Fruit fly (Drosophila melanogaster) whole organism, prepupa: ENCODE results near the gene niki.
A peak's percentile ranks its signal among the peaks of the same experiment; 100 is the strongest.

ENCODE experiments used
- Blimp-1 ChIP-seq: fragments of 200-800 bp; sonication (Bioruptor generic); optimal IDR thresholded peaks from 3 replicates; lab custom pipeline; 2017; ENCODE audit warnings: missing biosample characterization, missing genetic modification characterization, mild to moderate bottlenecking, moderate library complexity, missing genetic modification reagents
- CG11294 ChIP-seq: fragments of 200-800 bp; sonication (Bioruptor generic); IDR thresholded peaks from 2 replicates; pipeline ENCODE4 v1.3.6; 2022; ENCODE audit warnings: missing biosample characterization, missing genetic modification characterization
- CG11762 ChIP-seq: fragments of 200-800 bp; sonication (Bioruptor generic); optimal IDR thresholded peaks from 3 replicates; lab custom pipeline; 2016; ENCODE audit warnings: missing biosample characterization, missing genetic modification characterization; ENCODE audit not compliant: insufficient read depth
- CG15336 ChIP-seq: fragments of 200-800 bp; sonication (Bioruptor generic); IDR thresholded peaks from 2 replicates; pipeline ENCODE4 v1.3.6; 2022; ENCODE audit warnings: missing biosample characterization, missing genetic modification characterization
- CG1621 ChIP-seq: fragments of 200-800 bp; sonication (Bioruptor generic); optimal IDR thresholded peaks from 3 replicates; lab custom pipeline; 2018; ENCODE audit warnings: missing biosample characterization, mild to moderate bottlenecking, missing genetic modification characterization
- CG16779 ChIP-seq: fragments of 200-800 bp; sonication (Bioruptor generic); optimal IDR thresholded peaks from 3 replicates; lab custom pipeline; 2017; ENCODE audit warnings: missing biosample characterization, mild to moderate bottlenecking, missing genetic modification characterization
- CG31627 ChIP-seq: fragments of 200-800 bp; sonication (Bioruptor generic); optimal IDR thresholded peaks from 3 replicates; lab custom pipeline; 2016; ENCODE audit warnings: missing biosample characterization, missing genetic modification characterization
- CG32006 ChIP-seq: fragments of 200-800 bp; sonication (Bioruptor generic); optimal IDR thresholded peaks from 3 replicates; lab custom pipeline; 2017; ENCODE audit warnings: missing biosample characterization, mild to moderate bottlenecking, missing genetic modification characterization
- CG3919 ChIP-seq: fragments of 200-800 bp; sonication (Bioruptor generic); optimal IDR thresholded peaks from 3 replicates; lab custom pipeline; 2016; ENCODE audit warnings: missing biosample characterization, missing genetic modification characterization
- CG6276 ChIP-seq: fragments of 200-800 bp; sonication (Bioruptor generic); optimal IDR thresholded peaks from 2 replicates; lab custom pipeline; 2017; ENCODE audit warnings: missing biosample characterization, mild to moderate bottlenecking, missing genetic modification characterization
- CG6792 ChIP-seq: fragments of 200-800 bp; sonication (Bioruptor generic); optimal IDR thresholded peaks from 3 replicates; lab custom pipeline; 2016; ENCODE audit warnings: missing biosample characterization, missing genetic modification characterization
- CG6808 ChIP-seq: fragments of 200-800 bp; sonication (Bioruptor generic); optimal IDR thresholded peaks from 3 replicates; lab custom pipeline; 2017; ENCODE audit warnings: missing biosample characterization, missing genetic modification characterization, mild to moderate bottlenecking, moderate library complexity, missing genetic modification reagents
- CG7368 ChIP-seq: fragments of 200-800 bp; sonication (Bioruptor generic); optimal IDR thresholded peaks from 3 replicates; lab custom pipeline; 2016; ENCODE audit warnings: missing biosample characterization, missing genetic modification characterization
- CG8119 ChIP-seq: fragments of 200-800 bp; sonication (Bioruptor generic); IDR thresholded peaks from 3 replicates; pipeline ENCODE4 v1.3.6; 2022; ENCODE audit warnings: missing biosample characterization, missing genetic modification characterization
- CG9139 ChIP-seq: fragments of 200-800 bp; sonication (Bioruptor generic); optimal IDR thresholded peaks from 3 replicates; lab custom pipeline; 2017; ENCODE audit warnings: missing biosample characterization, mild to moderate bottlenecking, missing genetic modification characterization
- Eip75B ChIP-seq: fragments of 200-800 bp; sonication (Bioruptor generic); optimal IDR thresholded peaks from 3 replicates; lab custom pipeline; 2016; ENCODE audit warnings: missing biosample characterization, missing genetic modification characterization
- Eip93F ChIP-seq: fragments of 200-800 bp; sonication (Bioruptor generic); optimal IDR thresholded peaks from 2 replicates; lab custom pipeline; 2016; ENCODE audit warnings: missing biosample characterization, mild to moderate bottlenecking, missing genetic modification characterization
- Ets21C ChIP-seq: fragments of 200-800 bp; sonication (Bioruptor generic); optimal IDR thresholded peaks from 3 replicates; lab custom pipeline; 2016; ENCODE audit warnings: missing biosample characterization, missing genetic modification characterization
- Ets96B ChIP-seq: fragments of 200-800 bp; optimal IDR thresholded peaks from 2 replicates; lab custom pipeline; 2019; ENCODE audit warnings: missing biosample characterization, mild to moderate bottlenecking, missing genetic modification characterization, moderate library complexity
- Hr38 ChIP-seq: sonication (Bioruptor generic); optimal IDR thresholded peaks from 2 replicates; lab custom pipeline; 2016; ENCODE audit warnings: missing biosample characterization, missing genetic modification characterization
- Hr4 ChIP-seq: fragments of 200-800 bp; sonication (Bioruptor generic); optimal IDR thresholded peaks from 3 replicates; lab custom pipeline; 2016; ENCODE audit warnings: missing biosample characterization, missing genetic modification characterization
- Lpt ChIP-seq: fragments of 200-800 bp; sonication (Bioruptor generic); optimal IDR thresholded peaks from 3 replicates; lab custom pipeline; 2016; ENCODE audit warnings: missing biosample characterization, missing genetic modification characterization
- OdsH ChIP-seq: fragments of 200-800 bp; sonication (Bioruptor generic); optimal IDR thresholded peaks from 3 replicates; lab custom pipeline; 2016; ENCODE audit warnings: missing biosample characterization, missing genetic modification characterization
- Smox ChIP-seq: fragments of 200-800 bp; sonication (Bioruptor generic); optimal IDR thresholded peaks from 3 replicates; lab custom pipeline; 2016; ENCODE audit warnings: missing biosample characterization, missing genetic modification characterization
- Sox102F ChIP-seq: fragments of 200-800 bp; sonication (Bioruptor generic); optimal IDR thresholded peaks from 2 replicates; lab custom pipeline; 2016; ENCODE audit warnings: missing biosample characterization, mild to moderate bottlenecking, missing genetic modification characterization
- Sox14 ChIP-seq: fragments of 200-800 bp; sonication (Bioruptor generic); optimal IDR thresholded peaks from 3 replicates; lab custom pipeline; 2016; ENCODE audit warnings: missing biosample characterization, missing genetic modification characterization
- Sox15 ChIP-seq: fragments of 200-800 bp; sonication (Bioruptor generic); optimal IDR thresholded peaks from 3 replicates; lab custom pipeline; 2016; ENCODE audit warnings: missing biosample characterization, missing genetic modification characterization
- achi ChIP-seq: fragments of 200-800 bp; sonication (Bioruptor generic); optimal IDR thresholded peaks from 3 replicates; lab custom pipeline; 2016; ENCODE audit warnings: missing biosample characterization, missing genetic modification characterization
- acj6 ChIP-seq: fragments of 200-800 bp; sonication (Bioruptor generic); optimal IDR thresholded peaks from 3 replicates; lab custom pipeline; 2016; ENCODE audit warnings: missing biosample characterization, missing genetic modification characterization
- dac ChIP-seq: fragments of 200-800 bp; sonication (Bioruptor generic); optimal IDR thresholded peaks from 2 replicates; lab custom pipeline; 2017; ENCODE audit warnings: missing biosample characterization, mild to moderate bottlenecking, missing genetic modification characterization
- dsx ChIP-seq: fragments of 200-800 bp; optimal IDR thresholded peaks from 3 replicates; lab custom pipeline; 2019; ENCODE audit warnings: missing biosample characterization, mild to moderate bottlenecking, missing genetic modification characterization, moderate library complexity; ENCODE audit not compliant: poor library complexity, severe bottlenecking
- esn ChIP-seq: fragments of 200-800 bp; sonication (Bioruptor generic); optimal IDR thresholded peaks from 2 replicates; lab custom pipeline; 2016; ENCODE audit warnings: missing biosample characterization, mild to moderate bottlenecking, missing genetic modification characterization, moderate library complexity
- fd59A ChIP-seq: fragments of 200-800 bp; sonication (Bioruptor generic); optimal IDR thresholded peaks from 2 replicates; lab custom pipeline; 2017; ENCODE audit warnings: missing biosample characterization, mild to moderate bottlenecking, missing genetic modification characterization, missing genetic modification reagents
- fd85E ChIP-seq: fragments of 200-800 bp; sonication (Bioruptor generic); optimal IDR thresholded peaks from 3 replicates; lab custom pipeline; 2016; ENCODE audit warnings: missing biosample characterization, missing genetic modification characterization
- fkh ChIP-seq: fragments of 200-800 bp; sonication (Bioruptor generic); optimal IDR thresholded peaks from 3 replicates; lab custom pipeline; 2017; ENCODE audit warnings: missing biosample characterization, mild to moderate bottlenecking, missing genetic modification characterization, moderate library complexity
- lz ChIP-seq: fragments of 200-800 bp; sonication (Bioruptor generic); optimal IDR thresholded peaks from 3 replicates; lab custom pipeline; 2016; ENCODE audit warnings: missing biosample characterization, missing genetic modification characterization
- net ChIP-seq: fragments of 200-800 bp; sonication (Bioruptor generic); optimal IDR thresholded peaks from 3 replicates; lab custom pipeline; 2016; ENCODE audit warnings: missing biosample characterization, missing genetic modification characterization
- salr ChIP-seq, 2 experiments: fragments of 200-800 bp; sonication (Bioruptor generic); optimal IDR thresholded peaks; 3 replicates each; lab custom pipeline; 2016 to 2018; ENCODE audit warnings: missing biosample characterization in 2 of 2, missing genetic modification characterization in 2 of 2, mild to moderate bottlenecking in 1 of 2
- spab ChIP-seq: fragments of 200-800 bp; sonication (Bioruptor generic); optimal IDR thresholded peaks from 2 replicates; lab custom pipeline; 2017; ENCODE audit warnings: missing biosample characterization, mild to moderate bottlenecking, missing genetic modification characterization, missing genetic modification reagents
- svp ChIP-seq: fragments of 200-800 bp; sonication (Bioruptor generic); peaks from one replicate; lab custom pipeline; 2016; ENCODE audit warnings: missing biosample characterization, missing genetic modification characterization

The niki gene

DNA sequence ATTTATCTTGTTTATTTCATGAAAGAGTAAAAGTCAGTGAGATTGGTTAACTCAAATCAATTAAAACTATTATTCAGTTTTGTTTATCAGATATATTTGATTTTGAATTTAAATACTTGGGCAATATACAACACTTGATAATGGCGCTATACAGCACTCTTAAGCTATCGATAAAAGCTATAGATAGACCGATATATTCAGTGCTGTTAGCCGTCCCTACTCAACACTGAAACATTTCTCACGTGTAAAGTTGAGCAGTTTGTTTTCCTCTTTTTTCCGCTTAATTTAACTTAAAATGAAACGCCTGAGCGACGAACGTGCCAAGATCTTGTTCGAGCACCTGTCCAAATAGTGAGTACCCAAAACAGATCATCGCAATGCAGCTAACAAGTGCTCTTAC is 25.0 kb upstream of the niki start, which contains the start of gene CG7006 (continued):
- TF ChIP-seq CG31627: peak; percentile 79
- TF ChIP-seq CG16779 (tag; lab: Kevin White, UChicago): no peak
- no peak for TF ChIP-seq Blimp-1 (GFP tag; lab: Kevin White, UChicago)
- TF ChIP-seq svp (GFP tag; lab: Kevin White, UChicago): no peak
- no peak for TF ChIP-seq spab (GFP tag; lab: Kevin White, UChicago)
- TF ChIP-seq CG1621 (tag; lab: Kevin White, UChicago): no peak
- no peak for TF ChIP-seq salr (GFP tag; optimal IDR thresholded peaks at IDR 0.05; lab: Kevin White, UChicago)
- TF ChIP-seq Ets96B: no peak
- TF ChIP-seq Smox (GFP tag; lab: Kevin White, UChicago): no peak
- no peak for TF ChIP-seq fd59A
- TF ChIP-seq esn (GFP tag; lab: Kevin White, UChicago): peak; percentile 68
- TF ChIP-seq CG32006 (GFP tag; lab: Kevin White, UChicago): no peak
- TF ChIP-seq CG7368 (GFP tag; lab: Kevin White, UChicago): no peak

- TF ChIP-seq Eip75B (GFP tag; lab: Kevin White, UChicago) (no peak), fd59A (no peak), CG7368 (GFP tag; lab: Kevin White, UChicago) (no peak), lz (GFP tag; lab: Kevin White, UChicago) (no peak), salr (GFP tag; optimal IDR thresholded peaks at IDR 0.05; lab: Kevin White, UChicago) (no peak), Eip93F (GFP tag; lab: Kevin White, UChicago) (no peak), Lpt (GFP tag; lab: Kevin White, UChicago) (no peak), Sox102F (GFP tag; lab: Kevin White, UChicago) (no peak), acj6 (GFP tag; lab: Kevin White, UChicago) (no peak)
These were observed 20.8 kb upstream of the niki start for dm6 chr3R:24845952-24846848.

- TF ChIP-seq Eip93F (GFP tag; lab: Kevin White, UChicago): no peak
- no peak for TF ChIP-seq net (GFP tag; lab: Kevin White, UChicago)
- TF ChIP-seq CG9139 (GFP tag; lab: Kevin White, UChicago): no peak
- TF ChIP-seq Lpt (GFP tag; lab: Kevin White, UChicago): no peak
- no peak for TF ChIP-seq esn (GFP tag; lab: Kevin White, UChicago)
- no peak for TF ChIP-seq fd85E (GFP tag; lab: Kevin White, UChicago)
- no peak for TF ChIP-seq Ets21C (GFP tag; lab: Kevin White, UChicago)
- no peak for TF ChIP-seq Sox102F (GFP tag; lab: Kevin White, UChicago)
These were observed 19.7 kb upstream of the niki start for dm6 chr3R:24845148-24845547.

DNA sequence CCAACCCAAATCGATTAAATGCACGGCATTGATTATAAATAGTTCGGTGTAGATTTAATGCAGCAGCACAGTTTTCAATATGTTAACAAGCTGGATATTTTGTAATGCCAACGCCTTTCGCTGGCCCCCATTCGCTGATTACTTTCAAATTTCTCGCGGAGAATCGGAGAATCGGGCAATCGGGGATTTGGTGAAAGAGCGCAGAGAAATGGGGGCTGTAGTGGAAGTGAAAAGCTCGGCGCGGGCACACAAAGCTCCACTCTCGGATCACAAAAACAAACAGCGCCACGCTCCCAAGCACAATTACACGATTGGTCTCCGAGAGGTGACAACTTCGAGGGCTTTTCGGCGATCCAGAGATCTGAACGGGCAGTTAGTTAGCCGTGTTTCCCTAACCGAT is 16.2 kb upstream of the niki start, which contains the start of gene Esp:
Esp (plus strand) TSS at position 301 of the 400 bp plus-strand sequence.
- TF ChIP-seq CG7368 (GFP tag; lab: Kevin White, UChicago) (no peak), OdsH (no peak), CG11294 (GFP tag; lab: Robert Waterston, UW) (no peak), CG8119 (GFP tag; lab: Robert Waterston, UW) (no peak), CG9139 (GFP tag; lab: Kevin White, UChicago) (no peak), dac (GFP tag; lab: Kevin White, UChicago) (no peak), Hr4 (GFP tag; lab: Kevin White, UChicago) (no peak), CG31627 (no peak), spab (GFP tag; lab: Kevin White, UChicago) (no peak), Sox15 (no peak), CG3919 (no peak), CG6276 (GFP tag; lab: Kevin White, UChicago) (no peak)

- no peak for TF ChIP-seq Sox14 (GFP tag; lab: Kevin White, UChicago)
- TF ChIP-seq CG15336 (GFP tag; lab: Robert Waterston, UW): no peak
- TF ChIP-seq fd85E (GFP tag; lab: Kevin White, UChicago): no peak
- TF ChIP-seq Ets21C (GFP tag; lab: Kevin White, UChicago): no peak
- no peak for TF ChIP-seq dsx (GFP tag; lab: Kevin White, UChicago)
- no peak for TF ChIP-seq CG1621 (tag; lab: Kevin White, UChicago)
- no peak for TF ChIP-seq Hr38 (GFP tag; lab: Kevin White, UChicago)
- no peak for TF ChIP-seq CG11762 (GFP tag; lab: Kevin White, UChicago)
- no peak for TF ChIP-seq CG7368 (GFP tag; lab: Kevin White, UChicago)
- no peak for TF ChIP-seq achi
- TF ChIP-seq esn (GFP tag; lab: Kevin White, UChicago): no peak
- no peak for TF ChIP-seq CG6792 (GFP tag; lab: Kevin White, UChicago)
- no peak for TF ChIP-seq fkh (GFP tag; lab: Kevin White, UChicago)
- TF ChIP-seq CG6808: no peak
- no peak for TF ChIP-seq fd59A
- no peak for TF ChIP-seq Sox15
These were observed 15.6 kb upstream of the niki start, which contains the start of gene CG33658 for dm6 chr3R:24841063-24841462. CG33658 (minus strand) TSS chr3R:24841163.
